Worm (Caenorhabditis elegans): Measurements from ENCODE around the gene C15C7.4.

DNA sequence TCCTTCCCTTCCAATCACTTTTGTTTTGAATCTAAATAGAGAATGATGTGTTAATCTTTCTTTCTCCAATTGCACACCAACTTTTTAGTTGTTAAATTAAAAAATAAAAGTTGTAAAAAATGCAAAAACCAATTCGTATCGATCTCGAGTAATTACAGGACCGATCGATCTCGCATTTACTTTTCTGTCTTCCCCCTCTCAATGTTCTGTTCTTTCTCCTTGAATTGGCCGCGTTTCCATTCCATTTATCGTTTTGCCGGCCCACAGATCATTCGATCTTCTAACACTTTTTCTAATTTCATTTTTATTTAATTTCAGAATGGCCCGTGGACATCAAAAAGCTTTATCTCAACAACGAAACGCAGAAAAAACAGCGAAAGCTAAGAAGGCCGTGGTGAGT is 10.2 kb upstream of the C15C7.4 start, which contains the start of gene K10B3.1:
- TF ChIP-seq pqm-1 (tag; optimal IDR thresholded peaks at IDR 0.05) (no peak), hlh-8 (tag; optimal IDR thresholded peaks at IDR 0.05) (no peak), nhr-11 (tag; optimal IDR thresholded peaks at IDR 0.05) (no peak), lin-11 (tag; optimal IDR thresholded peaks at IDR 0.05) (no peak), gmeb-2 (tag; optimal IDR thresholded peaks at IDR 0.05) (no peak), zip-5 (tag; optimal IDR thresholded peaks at IDR 0.05) (no peak), hlh-30 (tag; optimal IDR thresholded peaks at IDR 0.05; ENCODE audit: insufficient read depth) (no peak), hlh-13 (GFP tag; optimal IDR thresholded peaks at IDR 0.05) (no peak), ets-4 (tag; optimal IDR thresholded peaks at IDR 0.05) (no peak), C08G9.2 (tag; optimal IDR thresholded peaks at IDR 0.05) (no peak), elt-4 (tag; optimal IDR thresholded peaks at IDR 0.05) (no peak), hlh-6 (tag; optimal IDR thresholded peaks at IDR 0.05) (no peak)
